Worm (Caenorhabditis elegans) whole organism, L2 larva: ENCODE results near the gene clec-41.
A peak's percentile ranks its signal among the peaks of the same experiment; 100 is the strongest.

Experiments used
- C34F6.9 ChIP-seq: fragments of 150-350 bp; optimal IDR thresholded peaks from 2 replicates; lab custom pipeline; 2014; ENCODE audit warnings: missing biosample characterization, missing genetic modification characterization
- F13H6.1 ChIP-seq: sonication (generic microtip); optimal IDR thresholded peaks from 2 replicates; lab custom pipeline; 2016; ENCODE audit warnings: missing genetic modification characterization, missing compliant biosample characterization
- R02D3.7 ChIP-seq: fragments of 150-350 bp; optimal IDR thresholded peaks from 2 replicates; lab custom pipeline; 2014; ENCODE audit warnings: missing biosample characterization, missing genetic modification characterization
- Y55F3AM.14 ChIP-seq: fragments of 200-800 bp; sonication (Bioruptor generic); optimal IDR thresholded peaks from 2 replicates; lab custom pipeline; 2018; ENCODE audit warnings: mild to moderate bottlenecking, missing genetic modification characterization, missing compliant biosample characterization
- ZK546.5 ChIP-seq: sonication (generic microtip); optimal IDR thresholded peaks from 2 replicates; lab custom pipeline; 2017; ENCODE audit warnings: missing biosample characterization, missing genetic modification characterization
- alr-1 ChIP-seq: fragments of 150-350 bp; optimal IDR thresholded peaks from 2 replicates; lab custom pipeline; 2014; ENCODE audit warnings: missing biosample characterization, missing genetic modification characterization
- aly-2 ChIP-seq: fragments of 150-350 bp; optimal IDR thresholded peaks from 2 replicates; lab custom pipeline; 2014; ENCODE audit warnings: missing biosample characterization, missing genetic modification characterization
- ama-1 ChIP-seq: fragments of 150-350 bp; optimal IDR thresholded peaks from 2 replicates; lab custom pipeline; 2018; ENCODE audit warnings: inconsistent platforms
- blmp-1 ChIP-seq: sonication (generic microtip); optimal IDR thresholded peaks from 2 replicates; lab custom pipeline; 2017; ENCODE audit warnings: missing genetic modification characterization, mild to moderate bottlenecking, missing compliant biosample characterization, antibody characterized with exemption, moderate library complexity; ENCODE audit not compliant: insufficient read depth
- ceh-16 ChIP-seq: fragments of 150-350 bp; optimal IDR thresholded peaks from 2 replicates; lab custom pipeline; 2014; ENCODE audit warnings: missing biosample characterization, missing genetic modification characterization
- ceh-82 ChIP-seq: fragments of 150-350 bp; optimal IDR thresholded peaks from 2 replicates; lab custom pipeline; 2014; ENCODE audit warnings: missing biosample characterization, missing genetic modification characterization
- crh-2 ChIP-seq: sonication (generic microtip); optimal IDR thresholded peaks from 2 replicates; lab custom pipeline; 2017; ENCODE audit warnings: missing biosample characterization, missing genetic modification characterization
- dmd-4 ChIP-seq: sonication (generic microtip); optimal IDR thresholded peaks from 2 replicates; lab custom pipeline; 2017; ENCODE audit warnings: missing biosample characterization, missing genetic modification characterization
- egl-27 ChIP-seq: sonication (generic microtip); optimal IDR thresholded peaks from 3 replicates; lab custom pipeline; 2017; ENCODE audit warnings: missing biosample characterization, missing genetic modification reagents, missing genetic modification characterization
- elt-1 ChIP-seq: fragments of 150-350 bp; optimal IDR thresholded peaks from 2 replicates; lab custom pipeline; 2014; ENCODE audit warnings: missing biosample characterization, missing genetic modification characterization
- elt-3 ChIP-seq: sonication (generic microtip); optimal IDR thresholded peaks from 2 replicates; lab custom pipeline; 2017; ENCODE audit warnings: missing biosample characterization, missing genetic modification characterization
- fos-1 ChIP-seq: fragments of 150-350 bp; optimal IDR thresholded peaks from 2 replicates; lab custom pipeline; 2014; ENCODE audit warnings: missing biosample characterization, missing genetic modification characterization
- gmeb-1 ChIP-seq: fragments of 150-350 bp; optimal IDR thresholded peaks from 2 replicates; lab custom pipeline; 2014; ENCODE audit warnings: missing biosample characterization, missing genetic modification characterization
- lin-11 ChIP-seq: fragments of 150-350 bp; sonication (generic microtip); optimal IDR thresholded peaks from 2 replicates; lab custom pipeline; 2014; ENCODE audit warnings: missing biosample characterization, missing genetic modification characterization, inconsistent platforms, mixed read lengths
- lin-13 ChIP-seq: fragments of 150-350 bp; optimal IDR thresholded peaks from 2 replicates; lab custom pipeline; 2014; ENCODE audit warnings: missing biosample characterization, missing genetic modification reagents, missing genetic modification characterization
- lin-39 ChIP-seq: fragments of 150-350 bp; optimal IDR thresholded peaks from 2 replicates; lab custom pipeline; 2014; ENCODE audit warnings: missing biosample characterization, missing genetic modification reagents, missing genetic modification characterization
- lsy-2 ChIP-seq, 2 experiments: fragments of 150-350 bp in 1 of 2; sonication (generic microtip) in 1 of 2; optimal IDR thresholded peaks; 2 replicates each; lab custom pipeline; 2014 to 2017; ENCODE audit warnings: missing biosample characterization in 2 of 2, missing genetic modification characterization in 2 of 2
- mab-5 ChIP-seq: fragments of 150-350 bp; optimal IDR thresholded peaks from 2 replicates; lab custom pipeline; 2014; ENCODE audit warnings: missing biosample characterization, missing genetic modification characterization
- mbf-1 ChIP-seq: sonication (generic microtip); optimal IDR thresholded peaks from 2 replicates; lab custom pipeline; 2017; ENCODE audit warnings: missing biosample characterization, missing genetic modification characterization
- mdl-1 ChIP-seq, 2 experiments: fragments of 150-350 bp in 1 of 2; sonication (generic microtip) in 1 of 2; optimal IDR thresholded peaks; 2 replicates each; lab custom pipeline; 2017; ENCODE audit warnings: missing biosample characterization in 2 of 2, missing genetic modification characterization in 2 of 2
- nhr-10 ChIP-seq: sonication (generic microtip); optimal IDR thresholded peaks from 2 replicates; lab custom pipeline; 2017; ENCODE audit warnings: missing biosample characterization, missing genetic modification characterization
- nhr-11 ChIP-seq: fragments of 150-350 bp; optimal IDR thresholded peaks from 2 replicates; lab custom pipeline; 2014; ENCODE audit warnings: missing biosample characterization, missing genetic modification characterization
- nhr-12 ChIP-seq: fragments of 150-350 bp; optimal IDR thresholded peaks from 2 replicates; lab custom pipeline; 2014; ENCODE audit warnings: missing biosample characterization, missing genetic modification characterization
- nhr-129 ChIP-seq: fragments of 150-350 bp; optimal IDR thresholded peaks from 2 replicates; lab custom pipeline; 2014; ENCODE audit warnings: missing biosample characterization, missing genetic modification characterization
- nhr-21 ChIP-seq: fragments of 150-350 bp; optimal IDR thresholded peaks from 2 replicates; lab custom pipeline; 2014; ENCODE audit warnings: missing biosample characterization, missing genetic modification characterization
- nhr-23 ChIP-seq: fragments of 150-350 bp; optimal IDR thresholded peaks from 2 replicates; lab custom pipeline; 2014; ENCODE audit warnings: missing biosample characterization, missing genetic modification reagents, missing genetic modification characterization
- nhr-237 ChIP-seq: fragments of 150-350 bp; optimal IDR thresholded peaks from 2 replicates; lab custom pipeline; 2014; ENCODE audit warnings: missing biosample characterization, missing genetic modification characterization
- nhr-25 ChIP-seq: fragments of 150-350 bp; sonication (generic microtip); optimal IDR thresholded peaks from 3 replicates; lab custom pipeline; 2014; ENCODE audit warnings: missing biosample characterization, missing genetic modification characterization
- nhr-6 ChIP-seq: fragments of 150-350 bp; optimal IDR thresholded peaks from 2 replicates; lab custom pipeline; 2014; ENCODE audit warnings: missing biosample characterization, missing genetic modification characterization
- nhr-77 ChIP-seq: fragments of 150-350 bp; optimal IDR thresholded peaks from 2 replicates; lab custom pipeline; 2014; ENCODE audit warnings: missing biosample characterization, missing genetic modification characterization
- peb-1 ChIP-seq: fragments of 150-350 bp; optimal IDR thresholded peaks from 2 replicates; lab custom pipeline; 2014; ENCODE audit warnings: missing biosample characterization, missing genetic modification characterization
- sem-4 ChIP-seq: fragments of 150-350 bp; optimal IDR thresholded peaks from 2 replicates; lab custom pipeline; 2014; ENCODE audit warnings: missing biosample characterization, missing genetic modification reagents, missing genetic modification characterization
- skn-1 ChIP-seq: sonication (generic microtip); optimal IDR thresholded peaks from 2 replicates; lab custom pipeline; 2017; ENCODE audit warnings: missing biosample characterization, missing genetic modification characterization
- sma-3 ChIP-seq: sonication (generic microtip); optimal IDR thresholded peaks from 2 replicates; lab custom pipeline; 2016; ENCODE audit warnings: missing genetic modification reagents, missing genetic modification characterization, missing compliant biosample characterization
- sma-9 ChIP-seq, 2 experiments: fragments of 150-350 bp in 1 of 2; sonication (generic microtip) in 1 of 2; optimal IDR thresholded peaks; 2 replicates each; lab custom pipeline; 2014 to 2016; ENCODE audit warnings: missing genetic modification characterization in 2 of 2, mild to moderate bottlenecking in 1 of 2, missing biosample characterization in 1 of 2, missing compliant biosample characterization in 1 of 2, missing genetic modification reagents in 1 of 2, moderate library complexity in 1 of 2
- snpc-4 ChIP-seq: fragments of 150-350 bp; optimal IDR thresholded peaks from 2 replicates; lab custom pipeline; 2014; ENCODE audit warnings: missing biosample characterization, missing genetic modification characterization
- unc-39 ChIP-seq: fragments of 150-350 bp; optimal IDR thresholded peaks from 2 replicates; lab custom pipeline; 2014; ENCODE audit warnings: missing biosample characterization, missing genetic modification characterization
- unc-55 ChIP-seq: fragments of 150-350 bp; sonication (generic microtip); optimal IDR thresholded peaks from 3 replicates; lab custom pipeline; 2014; ENCODE audit warnings: missing biosample characterization, missing genetic modification reagents, missing genetic modification characterization
- unc-62 ChIP-seq: fragments of 150-350 bp; optimal IDR thresholded peaks from 2 replicates; lab custom pipeline; 2014; ENCODE audit warnings: missing biosample characterization, missing genetic modification reagents, missing genetic modification characterization
- zag-1 ChIP-seq: fragments of 150-350 bp; optimal IDR thresholded peaks from 2 replicates; lab custom pipeline; 2014; ENCODE audit warnings: missing biosample characterization, missing genetic modification characterization
- ztf-1 ChIP-seq: fragments of 200-800 bp; sonication (Bioruptor generic); conservative IDR thresholded peaks from 2 replicates; pipeline ENCODE4 v1.3.6; 2022; ENCODE audit warnings: missing genetic modification characterization, missing compliant biosample characterization
- ztf-11 ChIP-seq: sonication (generic microtip); optimal IDR thresholded peaks from 2 replicates; lab custom pipeline; 2017; ENCODE audit warnings: missing biosample characterization, missing genetic modification characterization
- ztf-4 ChIP-seq: fragments of 150-350 bp; optimal IDR thresholded peaks from 2 replicates; lab custom pipeline; 2014; ENCODE audit warnings: missing biosample characterization, missing genetic modification characterization

Gene clec-41

DNA sequence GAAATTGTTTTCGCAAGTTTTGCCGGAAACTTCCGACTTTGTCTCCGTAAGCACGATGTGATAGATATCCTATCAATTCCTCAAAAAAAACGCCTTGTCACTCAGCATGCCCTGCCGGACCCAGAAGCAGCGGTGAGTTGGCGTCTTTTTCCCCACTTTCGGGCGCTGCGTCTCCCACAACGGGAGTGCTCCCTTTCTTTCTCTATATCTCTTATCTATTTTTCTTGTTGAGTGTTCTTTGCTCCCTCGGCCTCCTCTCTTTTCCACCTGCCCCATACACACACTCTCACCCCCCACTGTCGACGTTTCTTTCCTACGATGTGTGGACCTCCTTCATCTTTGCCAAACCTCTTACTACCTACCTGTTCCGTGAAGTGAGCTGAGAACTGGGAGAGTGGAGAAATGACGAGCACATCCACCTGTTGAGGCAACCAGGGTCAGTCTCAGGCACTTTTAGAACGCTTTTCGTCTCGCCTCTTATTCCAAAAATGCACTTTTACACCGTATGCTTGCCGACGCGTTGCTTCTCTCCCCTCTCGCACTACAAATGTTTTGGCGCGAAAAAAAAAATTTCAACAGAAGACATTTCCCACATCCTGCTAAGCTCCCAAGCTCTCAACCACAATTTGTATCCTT lies 51.9 kb downstream of the clec-41 start:
- TF ChIP-seq egl-27 (peak; percentile 64), nhr-6 (tag; lab: Kevin White, UChicago) (no peak), ZK546.5 (tag; lab: Kevin White, UChicago) (no peak), ceh-16 (peak; percentile 61), ztf-11 (no peak), unc-55 (GFP tag; lab: Kevin White, UChicago) (peak; percentile 77), elt-1 (tag; lab: Kevin White, UChicago) (no peak), sma-3 (GFP tag; lab: Kevin White, UChicago) (peak; percentile 51), lin-13 (GFP tag; lab: Kevin White, UChicago) (peak; percentile 73), lin-39 (tag; lab: Kevin White, UChicago) (peak; percentile 55), alr-1 (tag; lab: Kevin White, UChicago) (no peak), ceh-82 (tag; lab: Kevin White, UChicago) (peak; percentile 2), snpc-4 (peak; percentile 47), F13H6.1 (tag; lab: Kevin White, UChicago) (peak; percentile 91), mdl-1 (tag; optimal IDR thresholded peaks at IDR 0.05; lab: Kevin White, UChicago) (peak; percentile 13 to 26), unc-62 (GFP tag; lab: Kevin White, UChicago) (peak; percentile 30), unc-39 (tag; lab: Kevin White, UChicago) (peak; percentile 45), ztf-4 (peak; percentile 75), zag-1 (tag; lab: Kevin White, UChicago) (peak; percentile 59), peb-1 (tag; lab: Kevin White, UChicago) (no peak), nhr-25 (tag; lab: Kevin White, UChicago) (peak; percentile 57), crh-2 (tag; lab: Kevin White, UChicago) (peak; percentile 88), mab-5 (tag; lab: Kevin White, UChicago) (no peak), nhr-77 (tag; lab: Kevin White, UChicago) (no peak), dmd-4 (tag; lab: Kevin White, UChicago) (no peak), fos-1 (tag; lab: Kevin White, UChicago) (peak; percentile 43), elt-3 (tag; lab: Kevin White, UChicago) (no peak), sem-4 (peak; percentile 87), nhr-12 (tag; lab: Kevin White, UChicago) (no peak), blmp-1 (tag; lab: Kevin White, UChicago) (no peak), ama-1 (lab: Kevin White, UChicago) (peak; percentile 60), gmeb-1 (tag; lab: Kevin White, UChicago) (no peak), nhr-10 (tag; lab: Kevin White, UChicago) (no peak), C34F6.9 (tag; lab: Kevin White, UChicago) (peak; percentile 68), nhr-23 (no peak), nhr-11 (tag; lab: Kevin White, UChicago) (no peak), aly-2 (tag; lab: Kevin White, UChicago) (no peak), ztf-1 (GFP tag; lab: Robert Waterston, UW) (no peak), R02D3.7 (no peak), lin-11 (tag; lab: Kevin White, UChicago) (peak; percentile 34), mbf-1 (tag; lab: Kevin White, UChicago) (no peak), skn-1 (peak; percentile 24), nhr-129 (tag; lab: Kevin White, UChicago) (peak; percentile 82), nhr-21 (tag; lab: Kevin White, UChicago) (peak; percentile 27), Y55F3AM.14 (GFP tag; lab: Kevin White, UChicago) (no peak), lsy-2 (tag; optimal IDR thresholded peaks at IDR 0.05; lab: Kevin White, UChicago) (peak; percentile 32 to 66), nhr-237 (tag; lab: Kevin White, UChicago) (no peak), sma-9 (GFP tag; optimal IDR thresholded peaks at IDR 0.05; lab: Kevin White, UChicago) (peak; percentile 93), sma-9 (tag; optimal IDR thresholded peaks at IDR 0.05; lab: Kevin White, UChicago) (no peak)
